Fruit fly (Drosophila melanogaster) whole organism, adult: Measurements from ENCODE around the gene CG13066.

Experiments used
- CG11617 ChIP-seq: fragments of 200-800 bp; sonication (Bioruptor generic); optimal IDR thresholded peaks from 2 replicates; lab custom pipeline; 2017; ENCODE audit warnings: mild to moderate bottlenecking, missing biosample characterization, missing genetic modification reagents, missing genetic modification characterization
- CG12768 ChIP-seq: fragments of 200-800 bp; sonication (Bioruptor generic); optimal IDR thresholded peaks from 2 replicates; lab custom pipeline; 2017; ENCODE audit warnings: missing biosample characterization, missing genetic modification characterization, mild to moderate bottlenecking, moderate library complexity, missing genetic modification reagents
- CG14711 ChIP-seq: fragments of 200-800 bp; sonication (Bioruptor generic); optimal IDR thresholded peaks from 2 replicates; lab custom pipeline; 2018; ENCODE audit warnings: missing biosample characterization, mild to moderate bottlenecking, missing genetic modification characterization, moderate library complexity
- CG1620 ChIP-seq: fragments of 200-800 bp; sonication (Bioruptor generic); optimal IDR thresholded peaks from 2 replicates; lab custom pipeline; 2016; ENCODE audit warnings: missing biosample characterization, missing genetic modification characterization
- CG33017 ChIP-seq: fragments of 200-800 bp; sonication (Bioruptor generic); optimal IDR thresholded peaks from 2 replicates; lab custom pipeline; 2018; ENCODE audit warnings: missing biosample characterization, mild to moderate bottlenecking, missing genetic modification characterization, moderate library complexity
- CG5204 ChIP-seq: fragments of 200-800 bp; sonication (Bioruptor generic); optimal IDR thresholded peaks from 2 replicates; lab custom pipeline; 2016; ENCODE audit warnings: missing biosample characterization, missing genetic modification characterization
- CG7045 ChIP-seq: fragments of 200-800 bp; sonication (Bioruptor generic); optimal IDR thresholded peaks from 2 replicates; lab custom pipeline; 2017; ENCODE audit warnings: missing biosample characterization, mild to moderate bottlenecking, missing genetic modification characterization
- CG7101 ChIP-seq: fragments of 200-800 bp; sonication (Bioruptor generic); optimal IDR thresholded peaks from 2 replicates; lab custom pipeline; 2018; ENCODE audit warnings: missing biosample characterization, mild to moderate bottlenecking, missing genetic modification characterization, moderate library complexity
- Clk ChIP-seq: fragments of 200-800 bp; sonication (Bioruptor generic); optimal IDR thresholded peaks from 2 replicates; lab custom pipeline; 2017; ENCODE audit warnings: missing biosample characterization, missing genetic modification characterization
- Crg-1 ChIP-seq: fragments of 200-800 bp; sonication (Bioruptor generic); optimal IDR thresholded peaks from 2 replicates; lab custom pipeline; 2016; ENCODE audit warnings: missing biosample characterization, missing genetic modification characterization
- Hr96 ChIP-seq: fragments of 200-800 bp; sonication (Bioruptor generic); optimal IDR thresholded peaks from 2 replicates; lab custom pipeline; 2016; ENCODE audit warnings: missing biosample characterization, missing genetic modification characterization
- Mnt ChIP-seq: fragments of 200-800 bp; sonication (Bioruptor generic); optimal IDR thresholded peaks from 2 replicates; lab custom pipeline; 2016; ENCODE audit warnings: missing biosample characterization, mild to moderate bottlenecking, missing genetic modification characterization
- bab1 ChIP-seq: fragments of 200-800 bp; sonication (Bioruptor generic); optimal IDR thresholded peaks from 3 replicates; lab custom pipeline; 2019; ENCODE audit warnings: missing biosample characterization, mild to moderate bottlenecking, missing genetic modification characterization, moderate library complexity
- cic ChIP-seq: fragments of 200-800 bp; sonication (Bioruptor generic); optimal IDR thresholded peaks from 2 replicates; lab custom pipeline; 2017; ENCODE audit warnings: missing biosample characterization, mild to moderate bottlenecking, missing genetic modification characterization, moderate library complexity
- cnc ChIP-seq, 2 experiments: fragments of >200 bp; optimal IDR thresholded peaks; 2 replicates each; lab custom pipeline; 2017
- kay ChIP-seq: fragments of 200-800 bp; sonication (Bioruptor generic); peaks from one replicate; lab custom pipeline; 2016; ENCODE audit warnings: missing biosample characterization, missing genetic modification characterization, borderline replicate concordance
- ovo ChIP-seq: fragments of 200-800 bp; sonication (Bioruptor generic); optimal IDR thresholded peaks from 2 replicates; lab custom pipeline; 2016; ENCODE audit warnings: missing biosample characterization, missing genetic modification characterization
- pad ChIP-seq: fragments of 200-800 bp; sonication (Bioruptor generic); optimal IDR thresholded peaks from 3 replicates; lab custom pipeline; 2017; ENCODE audit warnings: missing biosample characterization, missing genetic modification characterization, mild to moderate bottlenecking, moderate library complexity, missing genetic modification reagents
- tj ChIP-seq: fragments of 200-800 bp; sonication (Bioruptor generic); optimal IDR thresholded peaks from 3 replicates; lab custom pipeline; 2017; ENCODE audit warnings: missing biosample characterization, mild to moderate bottlenecking, missing genetic modification characterization, moderate library complexity
- toe ChIP-seq: fragments of 200-800 bp; sonication (Bioruptor generic); optimal IDR thresholded peaks from 2 replicates; lab custom pipeline; 2016; ENCODE audit warnings: missing biosample characterization, missing genetic modification characterization

Gene CG13066

DNA sequence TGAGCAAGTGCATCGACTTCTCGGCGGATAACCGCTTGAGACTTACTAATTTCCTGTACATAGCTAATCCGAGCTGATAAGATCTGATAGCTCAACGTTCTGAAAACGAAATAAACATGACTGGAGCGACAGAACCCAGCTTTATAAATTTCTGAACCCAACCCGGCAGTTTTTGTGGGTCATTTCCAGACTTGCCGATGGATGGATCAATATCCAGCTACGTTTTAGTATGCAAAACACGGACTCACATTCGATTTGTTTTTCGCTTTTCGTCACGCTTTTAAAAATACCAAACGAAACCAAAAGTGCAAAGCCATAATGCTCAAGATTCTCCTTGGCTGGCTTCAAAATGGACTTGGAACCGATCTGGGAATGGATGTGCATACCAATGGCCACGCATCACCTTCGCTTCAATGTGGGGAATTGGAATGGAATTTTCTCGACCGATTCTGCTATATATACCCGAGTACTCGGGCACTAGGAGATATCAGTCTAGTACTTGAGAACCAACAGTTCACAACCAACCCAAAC lies 1.8 kb upstream of the CG13066 start, which contains the start of the genes CG34248 and CG13067:
Gene CG34248 (minus strand): TSS at position 101 of the 531 bp plus-strand sequence.
Gene CG13067 (plus strand): TSS at position 481 of the 531 bp plus-strand sequence.
- TF ChIP-seq CG7045 (no peak), ovo (no peak), CG5204 (GFP tag; lab: Kevin White, UChicago) (no peak), CG12768 (no peak), Mnt (no peak), Hr96 (no peak)

DNA sequence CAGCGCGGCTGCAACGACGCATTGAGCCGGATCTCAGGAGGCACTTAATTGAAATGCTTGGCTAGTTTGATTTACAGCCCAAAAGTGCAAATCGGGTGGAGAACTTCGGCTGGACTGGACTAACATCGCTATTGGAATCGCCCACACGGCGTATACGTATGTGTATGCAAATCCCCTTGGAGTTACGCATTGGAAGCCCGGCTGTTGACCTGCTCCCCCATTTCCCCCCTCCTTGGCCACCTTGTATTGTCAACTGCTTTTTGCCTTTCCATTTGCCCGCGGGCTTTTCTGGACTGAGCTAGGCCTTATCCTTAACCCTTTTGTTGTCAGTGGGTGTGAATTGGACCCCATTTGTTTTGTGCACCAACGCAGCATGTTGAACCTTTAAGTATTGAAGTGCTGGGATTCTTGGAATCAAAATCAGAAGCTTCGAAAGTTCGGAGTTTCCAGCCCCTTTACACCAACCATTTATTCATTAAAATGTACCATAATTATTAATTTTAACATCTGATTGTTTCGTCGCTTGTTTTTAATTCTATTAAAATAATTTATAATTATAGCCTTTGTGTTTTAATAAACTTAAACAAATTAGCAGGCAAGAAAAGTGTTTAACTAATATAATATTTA lies 2.8 kb downstream of the CG13066 start:
- TF ChIP-seq toe (GFP tag; lab: Kevin White, UChicago): no peak
- no peak for TF ChIP-seq CG7045
- TF ChIP-seq Hr96: no peak
- no peak for TF ChIP-seq CG33017 (tag; lab: Kevin White, UChicago)
- TF ChIP-seq ovo: no peak
- no peak for TF ChIP-seq CG11617 (GFP tag; lab: Kevin White, UChicago)
- TF ChIP-seq kay (GFP tag; lab: Kevin White, UChicago): no peak
- no peak for TF ChIP-seq cnc (optimal IDR thresholded peaks at IDR 0.05; lab: Kevin White, UChicago)
- TF ChIP-seq Clk: no peak
- TF ChIP-seq Crg-1 (GFP tag; lab: Kevin White, UChicago): no peak
- TF ChIP-seq pad (GFP tag; lab: Kevin White, UChicago): no peak
- no peak for TF ChIP-seq Mnt
- no peak for TF ChIP-seq CG1620 (GFP tag; lab: Kevin White, UChicago)
- no peak for TF ChIP-seq CG7101 (tag; lab: Kevin White, UChicago)
- TF ChIP-seq tj (GFP tag; lab: Kevin White, UChicago): no peak
- no peak for TF ChIP-seq CG14711
- TF ChIP-seq bab1: no peak
- TF ChIP-seq cic (GFP tag; lab: Kevin White, UChicago): no peak
- TF ChIP-seq CG5204 (GFP tag; lab: Kevin White, UChicago): no peak
- TF ChIP-seq CG12768: no peak

- no peak for TF ChIP-seq CG1620 (GFP tag; lab: Kevin White, UChicago)
- TF ChIP-seq CG7101 (tag; lab: Kevin White, UChicago): no peak
Observed at dm6 chr3L:16277135-16277534, 4.4 kb downstream of the CG13066 start, which contains the start of gene CG13065. Gene CG13065, plus strand, starts transcription at chr3L:16277435.

dm6 chr3L:16279171-16279570 lies 6.5 kb downstream of the CG13066 start, which contains the start of gene CG13050:
Gene CG13050, minus strand, starts transcription at chr3L:16279271.
- no peak for TF ChIP-seq Mnt
- no peak for TF ChIP-seq CG7101 (tag; lab: Kevin White, UChicago)
- no peak for TF ChIP-seq CG33017 (tag; lab: Kevin White, UChicago)
- TF ChIP-seq CG7045: no peak
- TF ChIP-seq tj (GFP tag; lab: Kevin White, UChicago): no peak
- no peak for TF ChIP-seq Crg-1 (GFP tag; lab: Kevin White, UChicago)
- no peak for TF ChIP-seq bab1
- no peak for TF ChIP-seq Clk
- TF ChIP-seq cnc (optimal IDR thresholded peaks at IDR 0.05; lab: Kevin White, UChicago): no peak
- TF ChIP-seq CG14711: no peak
- no peak for TF ChIP-seq toe (GFP tag; lab: Kevin White, UChicago)
- no peak for TF ChIP-seq Hr96
- TF ChIP-seq CG11617 (GFP tag; lab: Kevin White, UChicago): no peak
- no peak for TF ChIP-seq pad (GFP tag; lab: Kevin White, UChicago)
- no peak for TF ChIP-seq CG12768
- TF ChIP-seq CG5204 (GFP tag; lab: Kevin White, UChicago): no peak

dm6 chr3L:16279987-16280454 lies 7.3 kb downstream of the CG13066 start, which contains the start of gene CG13064:
Gene CG13064, plus strand, starts transcription at chr3L:16280404.
- TF ChIP-seq pad (GFP tag; lab: Kevin White, UChicago) (no peak), CG7101 (tag; lab: Kevin White, UChicago) (no peak), Crg-1 (GFP tag; lab: Kevin White, UChicago) (no peak)

DNA sequence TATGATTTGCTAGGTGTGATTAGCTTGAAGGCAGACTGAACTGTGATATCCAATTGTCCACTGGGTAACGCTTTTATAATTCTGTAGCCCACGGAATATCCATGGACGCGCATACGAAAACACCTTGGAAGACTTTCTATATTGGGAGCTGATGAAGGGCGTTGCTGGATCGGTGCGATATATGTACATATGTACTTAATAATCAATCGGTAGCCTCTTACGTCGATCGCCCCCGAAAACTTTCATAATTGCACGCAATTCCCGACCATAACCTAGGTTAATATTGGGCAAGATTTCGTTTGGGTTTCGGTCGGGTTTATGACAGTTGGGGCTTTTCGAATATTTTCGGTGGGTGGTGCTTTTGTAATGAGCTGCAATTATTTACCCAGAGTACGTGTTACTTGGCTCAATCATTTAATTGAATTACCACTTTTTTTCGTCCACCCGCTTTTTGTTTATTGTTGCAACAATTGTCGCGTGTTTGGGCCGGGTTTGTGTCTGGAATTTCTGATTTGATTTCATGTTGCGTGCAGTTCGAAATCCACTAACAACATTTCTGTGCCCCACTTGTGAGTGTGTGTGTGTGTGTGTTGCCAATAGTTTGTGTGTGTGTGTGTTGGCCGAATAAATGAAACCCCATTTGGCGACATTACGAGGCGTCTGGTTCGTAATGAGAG lies 9.3 kb downstream of the CG13066 start, which contains the start of gene CG13049:
Gene CG13049 (minus strand): TSS at position 51 of the 677 bp plus-strand sequence.
- TF ChIP-seq CG33017 (tag; lab: Kevin White, UChicago): no peak
- TF ChIP-seq CG11617 (GFP tag; lab: Kevin White, UChicago): no peak
- TF ChIP-seq CG14711: no peak
- no peak for TF ChIP-seq Mnt
- TF ChIP-seq CG7045: no peak
- no peak for TF ChIP-seq toe (GFP tag; lab: Kevin White, UChicago)
- no peak for TF ChIP-seq Hr96
- no peak for TF ChIP-seq CG7101 (tag; lab: Kevin White, UChicago)
- TF ChIP-seq ovo: no peak
- TF ChIP-seq bab1: no peak
- no peak for TF ChIP-seq CG12768
- TF ChIP-seq cic (GFP tag; lab: Kevin White, UChicago): no peak
- no peak for TF ChIP-seq cnc (optimal IDR thresholded peaks at IDR 0.05; lab: Kevin White, UChicago)
- no peak for TF ChIP-seq CG1620 (GFP tag; lab: Kevin White, UChicago)
- no peak for TF ChIP-seq pad (GFP tag; lab: Kevin White, UChicago)
- TF ChIP-seq Crg-1 (GFP tag; lab: Kevin White, UChicago): no peak
- TF ChIP-seq Clk: no peak
